Fruit fly (Drosophila melanogaster) whole organism, embryonic: ENCODE measurements around the gene RSG7.

ENCODE experiments used
- CG12219 ChIP-seq: fragments of 200-800 bp; sonication (Bioruptor generic); optimal IDR thresholded peaks from 3 replicates; lab custom pipeline; 2018; ENCODE audit warnings: missing biosample characterization, mild to moderate bottlenecking, missing genetic modification characterization
- CG1233 ChIP-seq: fragments of 200-800 bp; sonication (Bioruptor generic); optimal IDR thresholded peaks from 4 replicates; lab custom pipeline; 2018; ENCODE audit warnings: missing biosample characterization, mild to moderate bottlenecking, missing genetic modification characterization
- CG17802 ChIP-seq: fragments of 200-800 bp; sonication (Bioruptor generic); optimal IDR thresholded peaks from 2 replicates; lab custom pipeline; 2018; ENCODE audit warnings: missing biosample characterization, mild to moderate bottlenecking, missing genetic modification characterization, moderate library complexity
- HLH4C ChIP-seq: fragments of 200-800 bp; sonication (Bioruptor generic); IDR thresholded peaks from 3 replicates; pipeline ENCODE4 v1.3.6; 2022; ENCODE audit warnings: missing biosample characterization, missing genetic modification characterization; ENCODE audit not compliant: partially characterized antibody
- Hr78 ChIP-seq, 2 experiments: fragments of 200-800 bp in 1 of 2; fragments of >200 bp in 1 of 2; sonication (Bioruptor generic) in 1 of 2; optimal IDR thresholded peaks; 2 replicates each; lab custom pipeline; 2017 to 2019; ENCODE audit warnings: missing biosample characterization in 2 of 2, missing genetic modification characterization in 2 of 2, mild to moderate bottlenecking in 1 of 2, moderate library complexity in 1 of 2
- Nf-YB ChIP-seq: fragments of 200-800 bp; sonication (Bioruptor generic); optimal IDR thresholded peaks from 3 replicates; lab custom pipeline; 2019; ENCODE audit warnings: missing biosample characterization, mild to moderate bottlenecking, missing genetic modification characterization, moderate library complexity
- ap ChIP-seq: fragments of 200-800 bp; sonication (Bioruptor generic); IDR thresholded peaks from 2 replicates; pipeline ENCODE4 v1.3.6; 2022; ENCODE audit warnings: missing biosample characterization, missing genetic modification characterization
- fru ChIP-seq: fragments of >200 bp; optimal IDR thresholded peaks from 2 replicates; lab custom pipeline; 2017
- lov ChIP-seq, 2 experiments: fragments of 200-800 bp in 1 of 2; fragments of >200 bp in 1 of 2; sonication (Bioruptor generic) in 1 of 2; IDR thresholded peaks in 1 of 2; optimal IDR thresholded peaks in 1 of 2; 2 replicates in 1 of 2; 3 replicates in 1 of 2; pipeline versions ENCODE4 v1.3.6 to Lab custom; 2017 to 2022; ENCODE audit warnings: missing biosample characterization in 1 of 2, missing genetic modification characterization in 1 of 2
- mld ChIP-seq: fragments of 200-800 bp; sonication (Bioruptor generic); IDR thresholded peaks from 3 replicates; pipeline ENCODE4 v1.3.6; 2022; ENCODE audit warnings: missing biosample characterization, missing genetic modification characterization; ENCODE audit not compliant: partially characterized antibody
- pnt ChIP-seq: fragments of 200-800 bp; sonication (Bioruptor generic); optimal IDR thresholded peaks from 3 replicates; lab custom pipeline; 2016; ENCODE audit warnings: missing biosample characterization, missing genetic modification characterization
- tup ChIP-seq: fragments of 200-800 bp; sonication (Bioruptor generic); optimal IDR thresholded peaks from 2 replicates; lab custom pipeline; 2016; ENCODE audit warnings: missing biosample characterization, mild to moderate bottlenecking, missing genetic modification characterization, moderate library complexity

DNA sequence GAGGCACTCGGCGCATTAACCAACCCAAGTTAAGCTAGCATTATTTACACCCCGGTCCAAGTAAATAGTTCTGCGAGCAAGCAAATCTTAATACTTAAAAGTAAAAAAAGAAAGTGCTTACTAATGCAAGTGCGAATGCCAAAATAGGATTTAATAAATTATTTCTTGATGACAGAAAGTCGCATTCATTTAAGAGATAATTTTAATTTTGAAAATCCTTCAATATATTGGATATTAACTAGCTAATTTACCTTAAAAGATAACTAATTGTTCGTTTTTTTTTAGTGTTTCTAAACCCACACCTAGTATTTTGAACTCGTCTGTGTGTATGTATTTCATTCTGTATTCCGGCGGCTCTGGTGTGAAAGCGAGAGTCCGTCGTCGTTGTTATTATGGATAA is 10.5 kb upstream of the RSG7 start:
- TF ChIP-seq Hr78 (GFP tag; optimal IDR thresholded peaks at IDR 0.05; lab: Kevin White, UChicago) (peak in 1 of 2 experiments; percentile 7), lov (optimal IDR thresholded peaks at IDR 0.05; lab: Kevin White, UChicago) (no peak), lov (GFP tag; IDR thresholded peaks at IDR 0.05; lab: Robert Waterston, UW) (no peak), Nf-YB (peak; percentile 34), CG12219 (GFP tag; lab: Kevin White, UChicago) (peak; percentile 45), mld (no peak), CG17802 (no peak), CG1233 (GFP tag; lab: Kevin White, UChicago) (peak; percentile 49), pnt (no peak), fru (lab: Kevin White, UChicago) (no peak), tup (GFP tag; lab: Kevin White, UChicago) (no peak), HLH4C (no peak), ap (peak; percentile 15; the same call in 1 of the 2 replicates)
